Worm (Caenorhabditis elegans): ENCODE data around the gene lir-2.

DNA sequence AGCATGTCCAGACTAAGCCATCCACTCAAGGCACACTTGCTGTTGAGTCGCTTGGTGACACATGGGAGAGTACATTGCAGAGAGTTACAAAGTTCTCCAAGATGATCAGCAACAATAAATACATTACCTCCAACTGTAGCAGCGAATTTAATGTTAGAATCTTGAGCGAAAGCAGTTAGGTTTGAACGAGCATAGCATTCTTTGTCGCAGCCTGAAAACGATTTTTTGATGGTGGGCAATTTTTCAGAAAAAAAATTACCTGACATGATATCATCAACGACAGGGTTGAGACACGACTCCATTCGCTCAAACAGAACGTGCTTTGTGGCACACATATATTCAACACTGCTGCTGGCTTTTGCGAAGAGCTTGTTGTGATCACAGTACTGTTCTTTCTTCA lies 4.0 kb upstream of the lir-2 start:
- no peak for TF ChIP-seq tab-1 (GFP tag; IDR thresholded peaks at IDR 0.05)
- TF ChIP-seq flt-1 (GFP tag; IDR thresholded peaks at IDR 0.05): no peak
- no peak for TF ChIP-seq cog-1 (tag; optimal IDR thresholded peaks at IDR 0.05)
- no peak for TF ChIP-seq med-1 (GFP tag; optimal IDR thresholded peaks at IDR 0.05; ENCODE audit: insufficient read depth)
- no peak for TF ChIP-seq ref-1 (GFP tag; conservative IDR thresholded peaks at IDR 0.05)
